Fruit fly (Drosophila melanogaster): ENCODE measurements around the gene CG32269.
A peak's percentile ranks its signal among the peaks of the same experiment; 100 is the strongest.

Gene CG32269

dm6 chr3L:3239785-3240596 lies 31.2 kb upstream of the CG32269 start:
- no peak for TF ChIP-seq Myc (optimal IDR thresholded peaks at IDR 0.05)
- TF ChIP-seq Abd-B (GFP tag; optimal IDR thresholded peaks at IDR 0.05), result no peak
- peak; percentile 37 for TF ChIP-seq brk (GFP tag; optimal IDR thresholded peaks at IDR 0.05)
- TF ChIP-seq Mio (GFP tag; optimal IDR thresholded peaks at IDR 0.05), result no peak
- TF ChIP-seq Dif (GFP tag; optimal IDR thresholded peaks at IDR 0.05; ENCODE audit: partially characterized antibody), result no peak
- no peak for TF ChIP-seq N (GFP tag; optimal IDR thresholded peaks at IDR 0.05)
- peak; percentile 23 for TF ChIP-seq HLH106 (tag; optimal IDR thresholded peaks at IDR 0.05)
- peak; percentile 74 for TF ChIP-seq Sp1 (GFP tag; optimal IDR thresholded peaks at IDR 0.05)
- no peak for TF ChIP-seq pan (optimal IDR thresholded peaks at IDR 0.05)
- peak; percentile 25 for TF ChIP-seq sage (GFP tag; optimal IDR thresholded peaks at IDR 0.05)
- TF ChIP-seq CG9705 (GFP tag; optimal IDR thresholded peaks at IDR 0.05), result no peak
- peak; percentile 20 for TF ChIP-seq Rel (GFP tag; optimal IDR thresholded peaks at IDR 0.05)
- TF ChIP-seq Rel (tag; optimal IDR thresholded peaks at IDR 0.05), result peak; percentile 76
- TF ChIP-seq dl (GFP tag; optimal IDR thresholded peaks at IDR 0.05; ENCODE audit: insufficient read depth in 1 of 2, partially characterized antibody in 2 of 2), result no peak
- peak; percentile 45 for TF ChIP-seq jim (GFP tag; optimal IDR thresholded peaks at IDR 0.05)
- TF ChIP-seq Hr83 (GFP tag; optimal IDR thresholded peaks at IDR 0.05; ENCODE audit: poor library complexity, severe bottlenecking), result peak; percentile 68
- no peak for TF ChIP-seq GATAd (GFP tag; optimal IDR thresholded peaks at IDR 0.05)
- TF ChIP-seq fru (GFP tag; optimal IDR thresholded peaks at IDR 0.05), result peak; percentile 72
- peak; percentile 71 for TF ChIP-seq Hnf4 (GFP tag; optimal IDR thresholded peaks at IDR 0.05)
- TF ChIP-seq Vsx2 (GFP tag; optimal IDR thresholded peaks at IDR 0.05; ENCODE audit: partially characterized antibody), result no peak
- no peak for TF ChIP-seq sv (GFP tag; optimal IDR thresholded peaks at IDR 0.05)
- TF ChIP-seq OdsH (GFP tag; optimal IDR thresholded peaks at IDR 0.05), result peak; percentile 76
- TF ChIP-seq Dfd (GFP tag; optimal IDR thresholded peaks at IDR 0.05), result no peak
- TF ChIP-seq rgr (GFP tag; optimal IDR thresholded peaks at IDR 0.05), result peak; percentile 82
- no peak for TF ChIP-seq dsf (GFP tag; optimal IDR thresholded peaks at IDR 0.05; ENCODE audit: borderline replicate concordance)
- TF ChIP-seq CrebA (GFP tag; optimal IDR thresholded peaks at IDR 0.05; ENCODE audit: borderline replicate concordance), result peak; percentile 43
- peak; percentile 57 for TF ChIP-seq h (GFP tag; optimal IDR thresholded peaks at IDR 0.05)
- TF ChIP-seq CG32264 (GFP tag; optimal IDR thresholded peaks at IDR 0.05), result peak; percentile 77
- TF ChIP-seq usp (GFP tag; optimal IDR thresholded peaks at IDR 0.05), result no peak
- TF ChIP-seq br (GFP tag; optimal IDR thresholded peaks at IDR 0.05), result peak; percentile 46
- TF ChIP-seq foxo (GFP tag; optimal IDR thresholded peaks at IDR 0.05), result peak in 1 of 2 experiments; percentile 69
- no peak for TF ChIP-seq Hr78 (GFP tag; optimal IDR thresholded peaks at IDR 0.05)
- no peak for TF ChIP-seq dmrt93B (GFP tag; optimal IDR thresholded peaks at IDR 0.05)
- peak; percentile 23 for TF ChIP-seq Jra (GFP tag; optimal IDR thresholded peaks at IDR 0.05)
- peak; percentile 30 for TF ChIP-seq woc (GFP tag; optimal IDR thresholded peaks at IDR 0.05)
- TF ChIP-seq tai (GFP tag; optimal IDR thresholded peaks at IDR 0.05), result peak; percentile 60
- no peak for TF ChIP-seq lola (GFP tag; optimal IDR thresholded peaks at IDR 0.05)
- TF ChIP-seq ey (GFP tag; optimal IDR thresholded peaks at IDR 0.05), result peak; percentile 84
- peak; percentile 89 for TF ChIP-seq psq (GFP tag; optimal IDR thresholded peaks at IDR 0.05)

- TF ChIP-seq Vsx2 (GFP tag; optimal IDR thresholded peaks at IDR 0.05; ENCODE audit: partially characterized antibody) (no peak), Hr78 (GFP tag; optimal IDR thresholded peaks at IDR 0.05) (no peak), br (GFP tag; optimal IDR thresholded peaks at IDR 0.05) (no peak), jim (GFP tag; optimal IDR thresholded peaks at IDR 0.05) (no peak), Jra (GFP tag; optimal IDR thresholded peaks at IDR 0.05) (peak; percentile 10), Mio (GFP tag; optimal IDR thresholded peaks at IDR 0.05) (no peak), ey (GFP tag; optimal IDR thresholded peaks at IDR 0.05) (peak; percentile 4), Abd-B (GFP tag; optimal IDR thresholded peaks at IDR 0.05) (no peak), Rel (GFP tag; optimal IDR thresholded peaks at IDR 0.05) (no peak), Rel (tag; optimal IDR thresholded peaks at IDR 0.05) (no peak), fru (GFP tag; optimal IDR thresholded peaks at IDR 0.05) (peak; percentile 3), HLH106 (tag; optimal IDR thresholded peaks at IDR 0.05) (peak; percentile 2), lola (GFP tag; optimal IDR thresholded peaks at IDR 0.05) (no peak), Hr83 (GFP tag; optimal IDR thresholded peaks at IDR 0.05; ENCODE audit: poor library complexity, severe bottlenecking) (peak; percentile 50), GATAd (GFP tag; optimal IDR thresholded peaks at IDR 0.05) (no peak), pan (optimal IDR thresholded peaks at IDR 0.05) (no peak), Myc (optimal IDR thresholded peaks at IDR 0.05) (no peak), psq (GFP tag; optimal IDR thresholded peaks at IDR 0.05) (no peak), OdsH (GFP tag; optimal IDR thresholded peaks at IDR 0.05) (no peak), dmrt93B (GFP tag; optimal IDR thresholded peaks at IDR 0.05) (no peak), woc (GFP tag; optimal IDR thresholded peaks at IDR 0.05) (no peak), sage (GFP tag; optimal IDR thresholded peaks at IDR 0.05) (no peak), CG32264 (GFP tag; optimal IDR thresholded peaks at IDR 0.05) (no peak), rgr (GFP tag; optimal IDR thresholded peaks at IDR 0.05) (peak; percentile 44), h (GFP tag; optimal IDR thresholded peaks at IDR 0.05) (peak; percentile 48), N (GFP tag; optimal IDR thresholded peaks at IDR 0.05) (no peak), Sp1 (GFP tag; optimal IDR thresholded peaks at IDR 0.05) (no peak), sv (GFP tag; optimal IDR thresholded peaks at IDR 0.05) (peak; percentile 17), dsf (GFP tag; optimal IDR thresholded peaks at IDR 0.05; ENCODE audit: borderline replicate concordance) (no peak), Dfd (GFP tag; optimal IDR thresholded peaks at IDR 0.05) (no peak), CG9705 (GFP tag; optimal IDR thresholded peaks at IDR 0.05) (no peak), Dif (GFP tag; optimal IDR thresholded peaks at IDR 0.05; ENCODE audit: partially characterized antibody) (peak; percentile 6), brk (GFP tag; optimal IDR thresholded peaks at IDR 0.05) (peak; percentile 31), tai (GFP tag; optimal IDR thresholded peaks at IDR 0.05) (no peak), Hnf4 (GFP tag; optimal IDR thresholded peaks at IDR 0.05) (peak; percentile 53), usp (GFP tag; optimal IDR thresholded peaks at IDR 0.05) (no peak), foxo (GFP tag; optimal IDR thresholded peaks at IDR 0.05) (peak in 1 of 2 experiments; percentile 35), CrebA (GFP tag; optimal IDR thresholded peaks at IDR 0.05; ENCODE audit: borderline replicate concordance) (no peak), dl (GFP tag; optimal IDR thresholded peaks at IDR 0.05; ENCODE audit: insufficient read depth in 1 of 2, partially characterized antibody in 2 of 2) (no peak)
Measured at dm6 chr3L:3239033-3239752, 30.4 kb upstream of the CG32269 start, which contains the start of gene CG17746. Gene CG17746 (minus strand): TSS chr3L:3239578.
